Worm (Caenorhabditis elegans) whole organism, L4/young adult: ENCODE data around the gene F19B10.1.

Experiments used
- W03F9.2 ChIP-seq: fragments of 150-350 bp; optimal IDR thresholded peaks from 2 replicates; lab custom pipeline; 2014; ENCODE audit warnings: missing biosample characterization, missing genetic modification characterization
- dao-5 ChIP-seq: sonication (generic microtip); optimal IDR thresholded peaks from 2 replicates; lab custom pipeline; 2016; ENCODE audit warnings: missing genotype, missing genetic modification characterization, moderate library complexity, missing compliant biosample characterization
- him-1 ChIP-seq: sonication (generic microtip); optimal IDR thresholded peaks from 2 replicates; lab custom pipeline; 2016; ENCODE audit warnings: missing genotype, missing genetic modification reagents, missing genetic modification characterization, missing compliant biosample characterization

ce11 chrII:3688333-3688732 lies 5.3 kb downstream of the F19B10.1 start, which contains the start of gene ifas-1:
- TF ChIP-seq him-1 = no peak
- TF ChIP-seq dao-5 (tag; lab: Kevin White, UChicago) = no peak
- no peak for TF ChIP-seq W03F9.2 (tag; lab: Kevin White, UChicago)
